Worm (Caenorhabditis elegans) whole organism, young adult: ENCODE measurements around the gene ippk-1.
A peak's percentile ranks its signal among the peaks of the same experiment; 100 is the strongest.

Experiments
- B0035.1 ChIP-seq: sonication (generic microtip); optimal IDR thresholded peaks from 2 replicates; lab custom pipeline; 2016; ENCODE audit warnings: missing genetic modification characterization, mild to moderate bottlenecking, missing compliant biosample characterization, missing genotype, missing genetic modification reagents
- C17E4.6 ChIP-seq: fragments of 200-800 bp; sonication (Bioruptor generic); IDR thresholded peaks from 2 replicates; pipeline ENCODE4 v1.3.6; 2022; ENCODE audit warnings: missing genetic modification reagents, missing genetic modification characterization, missing compliant biosample characterization
- F39B2.1 ChIP-seq: fragments of 200-800 bp; sonication (Bioruptor generic); IDR thresholded peaks from 2 replicates; pipeline ENCODE4 v1.3.6; 2022; ENCODE audit warnings: missing genetic modification reagents, missing genetic modification characterization, missing compliant biosample characterization
- F49E8.2 ChIP-seq: sonication (generic microtip); optimal IDR thresholded peaks from 3 replicates; lab custom pipeline; 2017; ENCODE audit warnings: missing genetic modification characterization, mild to moderate bottlenecking, missing compliant biosample characterization, antibody characterized with exemption, moderate library complexity; ENCODE audit not compliant: insufficient read depth
- F57C9.4 ChIP-seq: sonication (generic microtip); optimal IDR thresholded peaks from 2 replicates; lab custom pipeline; 2017; ENCODE audit warnings: mild to moderate bottlenecking, missing genetic modification characterization, missing compliant biosample characterization
- Y79H2A.3 ChIP-seq: fragments of 200-800 bp; sonication (Bioruptor generic); conservative IDR thresholded peaks from 2 replicates; pipeline ENCODE4 v1.3.6; 2022; ENCODE audit warnings: missing genetic modification reagents, missing genetic modification characterization, missing compliant biosample characterization
- Y95B8A.8 ChIP-seq: fragments of 200-800 bp; sonication (Bioruptor generic); IDR thresholded peaks from 2 replicates; pipeline ENCODE4 v1.3.6; 2022; ENCODE audit warnings: missing genetic modification reagents, missing genetic modification characterization, missing compliant biosample characterization
- akir-1 ChIP-seq: fragments of 200-800 bp; sonication (Bioruptor generic); optimal IDR thresholded peaks from 2 replicates; lab custom pipeline; 2018; ENCODE audit warnings: mild to moderate bottlenecking, missing genetic modification characterization, moderate library complexity, missing compliant biosample characterization
- aptf-2 ChIP-seq: fragments of 200-800 bp; sonication (Bioruptor generic); conservative IDR thresholded peaks from 2 replicates; pipeline ENCODE4 v1.3.6; 2022; ENCODE audit warnings: missing genetic modification reagents, missing genetic modification characterization, missing compliant biosample characterization
- athp-1 ChIP-seq: sonication (generic microtip); optimal IDR thresholded peaks from 2 replicates; lab custom pipeline; 2017; ENCODE audit warnings: mild to moderate bottlenecking, missing genetic modification characterization, missing compliant biosample characterization
- attf-6 ChIP-seq: fragments of 200-800 bp; sonication (Bioruptor generic); IDR thresholded peaks from 2 replicates; pipeline ENCODE4 v1.3.6; 2022; ENCODE audit warnings: missing genetic modification reagents, missing genetic modification characterization, missing compliant biosample characterization
- bed-1 ChIP-seq: fragments of 200-800 bp; sonication (Bioruptor generic); IDR thresholded peaks from 2 replicates; pipeline ENCODE4 v1.3.6; 2022; ENCODE audit warnings: missing genetic modification reagents, missing genetic modification characterization, missing compliant biosample characterization
- cebp-1 ChIP-seq, 2 experiments: fragments of 200-800 bp in 1 of 2; sonication (Bioruptor generic) in 1 of 2; sonication (generic microtip) in 1 of 2; IDR thresholded peaks in 1 of 2; optimal IDR thresholded peaks in 1 of 2; 2 replicates each; pipeline versions ENCODE4 v1.3.6 to Lab custom; 2017 to 2022; ENCODE audit warnings: missing compliant biosample characterization in 2 of 2, missing genetic modification characterization in 2 of 2, mild to moderate bottlenecking in 1 of 2, missing genetic modification reagents in 1 of 2, moderate library complexity in 1 of 2
- cebp-2 ChIP-seq: fragments of 200-800 bp; sonication (Bioruptor generic); IDR thresholded peaks from 2 replicates; pipeline ENCODE4 v1.3.6; 2022; ENCODE audit warnings: missing genetic modification characterization, missing compliant biosample characterization
- ceh-91 ChIP-seq: fragments of 200-800 bp; sonication (Bioruptor generic); IDR thresholded peaks from 2 replicates; pipeline ENCODE4 v1.3.6; 2022; ENCODE audit warnings: missing genetic modification reagents, missing genetic modification characterization, missing compliant biosample characterization
- egl-44 ChIP-seq: fragments of 200-800 bp; sonication (Bioruptor generic); IDR thresholded peaks from 2 replicates; pipeline ENCODE4 v1.3.6; 2022; ENCODE audit warnings: missing genetic modification reagents, missing genetic modification characterization, missing compliant biosample characterization
- him-1 ChIP-seq: sonication (generic microtip); optimal IDR thresholded peaks from 2 replicates; lab custom pipeline; 2016; ENCODE audit warnings: missing genotype, missing genetic modification reagents, missing genetic modification characterization, missing compliant biosample characterization
- hlh-12 ChIP-seq: sonication (generic microtip); optimal IDR thresholded peaks from 2 replicates; lab custom pipeline; 2016; ENCODE audit warnings: missing genetic modification characterization, missing compliant biosample characterization
- lag-1 ChIP-seq: fragments of 200-800 bp; sonication (Bioruptor generic); IDR thresholded peaks from 2 replicates; pipeline ENCODE4 v1.3.6; 2022; ENCODE audit warnings: missing genetic modification reagents, missing genetic modification characterization, missing compliant biosample characterization
- lin-40 ChIP-seq: sonication (generic microtip); optimal IDR thresholded peaks from 2 replicates; lab custom pipeline; 2016; ENCODE audit warnings: missing genetic modification characterization, mild to moderate bottlenecking, missing compliant biosample characterization, missing genotype, missing genetic modification reagents
- lir-1 ChIP-seq: fragments of 200-800 bp; sonication (Bioruptor generic); conservative IDR thresholded peaks from 2 replicates; pipeline ENCODE4 v1.3.6; 2022; ENCODE audit warnings: missing genetic modification reagents, missing genetic modification characterization, missing compliant biosample characterization
- madf-8 ChIP-seq: fragments of 200-800 bp; sonication (Bioruptor generic); conservative IDR thresholded peaks from 2 replicates; pipeline ENCODE4 v1.3.6; 2022; ENCODE audit warnings: missing genetic modification reagents, missing genetic modification characterization, missing compliant biosample characterization
- nhr-179 ChIP-seq: sonication (generic microtip); optimal IDR thresholded peaks from 2 replicates; lab custom pipeline; 2016; ENCODE audit warnings: mild to moderate bottlenecking, missing genetic modification characterization, missing compliant biosample characterization
- nhr-80 ChIP-seq: sonication (generic microtip); optimal IDR thresholded peaks from 2 replicates; lab custom pipeline; 2016; ENCODE audit warnings: missing genetic modification characterization, missing compliant biosample characterization
- nhr-90 ChIP-seq: sonication (generic microtip); optimal IDR thresholded peaks from 2 replicates; lab custom pipeline; 2016; ENCODE audit warnings: missing genotype, mild to moderate bottlenecking, missing genetic modification characterization, missing compliant biosample characterization
- rcor-1 ChIP-seq: fragments of 200-800 bp; sonication (Bioruptor generic); IDR thresholded peaks from 2 replicates; pipeline ENCODE4 v1.3.6; 2022; ENCODE audit warnings: missing genetic modification reagents, missing genetic modification characterization, missing compliant biosample characterization
- repo-1 ChIP-seq: sonication (generic microtip); optimal IDR thresholded peaks from 2 replicates; lab custom pipeline; 2017; ENCODE audit warnings: mild to moderate bottlenecking, missing genetic modification characterization, missing compliant biosample characterization
- sea-2 ChIP-seq: fragments of 200-800 bp; sonication (Bioruptor generic); IDR thresholded peaks from 2 replicates; pipeline ENCODE4 v1.3.6; 2022; ENCODE audit warnings: missing genetic modification characterization, missing compliant biosample characterization
- snpc-1.1 ChIP-seq: sonication (generic microtip); optimal IDR thresholded peaks from 2 replicates; lab custom pipeline; 2017; ENCODE audit warnings: missing genetic modification characterization, mild to moderate bottlenecking, missing compliant biosample characterization, antibody characterized with exemption, moderate library complexity, missing genotype, missing genetic modification reagents; ENCODE audit not compliant: insufficient read depth
- snpc-3.4 ChIP-seq: sonication (generic microtip); optimal IDR thresholded peaks from 2 replicates; lab custom pipeline; 2017; ENCODE audit warnings: missing genetic modification characterization, mild to moderate bottlenecking, missing compliant biosample characterization, antibody characterized with exemption, moderate library complexity, missing genotype, missing genetic modification reagents
- snpc-4 ChIP-seq, 5 experiments: fragments of 150-350 bp in 1 of 5; sonication (generic microtip) in 4 of 5; optimal IDR thresholded peaks; 2 replicates each; lab custom pipeline; 2014 to 2018; ENCODE audit warnings: missing genetic modification characterization in 5 of 5, missing biosample characterization in 3 of 5, antibody characterized with exemption in 2 of 5, mild to moderate bottlenecking in 2 of 5, missing compliant biosample characterization in 2 of 5, missing genotype in 2 of 5, moderate library complexity in 2 of 5, missing genetic modification reagents in 1 of 5
- sptf-2 ChIP-seq: fragments of 200-800 bp; sonication (Bioruptor generic); optimal IDR thresholded peaks from 2 replicates; lab custom pipeline; 2018; ENCODE audit warnings: mild to moderate bottlenecking, missing genetic modification characterization, missing compliant biosample characterization
- xnd-1 ChIP-seq: sonication (generic microtip); optimal IDR thresholded peaks from 2 replicates; lab custom pipeline; 2016; ENCODE audit warnings: missing genotype, missing genetic modification reagents, missing genetic modification characterization, missing compliant biosample characterization
- zfh-2 ChIP-seq: fragments of 200-800 bp; sonication (Bioruptor generic); conservative IDR thresholded peaks from 2 replicates; pipeline ENCODE4 v1.3.6; 2022; ENCODE audit warnings: missing genetic modification reagents, missing genetic modification characterization, missing compliant biosample characterization
- zim-3 ChIP-seq: sonication (generic microtip); optimal IDR thresholded peaks from 2 replicates; lab custom pipeline; 2017; ENCODE audit warnings: mild to moderate bottlenecking, missing genetic modification characterization, moderate library complexity, missing compliant biosample characterization
- ztf-18 ChIP-seq: sonication (generic microtip); optimal IDR thresholded peaks from 2 replicates; lab custom pipeline; 2016; ENCODE audit warnings: missing genotype, mild to moderate bottlenecking, missing genetic modification characterization, missing compliant biosample characterization
- ztf-22 ChIP-seq: fragments of 200-800 bp; sonication (Bioruptor generic); optimal IDR thresholded peaks from 2 replicates; lab custom pipeline; 2018; ENCODE audit warnings: mild to moderate bottlenecking, missing genetic modification characterization, moderate library complexity, missing compliant biosample characterization
- ztf-25 ChIP-seq: fragments of 200-800 bp; sonication (Bioruptor generic); IDR thresholded peaks from 2 replicates; pipeline ENCODE4 v1.3.6; 2022; ENCODE audit warnings: missing genetic modification reagents, missing genetic modification characterization, missing compliant biosample characterization
- ztf-3 ChIP-seq: fragments of 200-800 bp; sonication (Bioruptor generic); optimal IDR thresholded peaks from 2 replicates; lab custom pipeline; 2018; ENCODE audit warnings: mild to moderate bottlenecking, missing genetic modification characterization, missing compliant biosample characterization

Gene ippk-1

ce11 chrII:12071243-12071642 lies 28.5 kb downstream of the ippk-1 start:
- TF ChIP-seq lir-1: no peak
- TF ChIP-seq ceh-91: no peak
- peak; percentile 77; the same call in 1 of the 2 replicates for TF ChIP-seq ztf-25 (GFP tag; lab: Robert Waterston, UW)
- TF ChIP-seq, all 124 proteins: peak for 1

- TF ChIP-seq snpc-4 (GFP tag; optimal IDR thresholded peaks at IDR 0.05; lab: Kevin White, UChicago) (peak; percentile 26), snpc-4 (tag; optimal IDR thresholded peaks at IDR 0.05; lab: Kevin White, UChicago) (peak in 2 of 4 experiments; percentile 87), lag-1 (GFP tag; lab: Robert Waterston, UW) (no peak), ztf-3 (GFP tag; lab: Kevin White, UChicago) (no peak), snpc-1.1 (peak; percentile 7)
Observed at ce11 chrII:12076355-12076754, 33.6 kb downstream of the ippk-1 start.

ce11 chrII:12077281-12077680 lies 34.6 kb downstream of the ippk-1 start:
- TF ChIP-seq xnd-1 (tag; lab: Kevin White, UChicago) (no peak), sptf-2 (GFP tag; lab: Kevin White, UChicago) (no peak), snpc-3.4 (no peak), F57C9.4 (tag; lab: Kevin White, UChicago) (no peak), F39B2.1 (no peak), sea-2 (GFP tag; lab: Robert Waterston, UW) (no peak), egl-44 (GFP tag; lab: Robert Waterston, UW) (no peak), Y79H2A.3 (no peak), zim-3 (tag; lab: Kevin White, UChicago) (no peak), ztf-22 (GFP tag; lab: Kevin White, UChicago) (no peak), B0035.1 (tag; lab: Kevin White, UChicago) (no peak), ceh-91 (no peak), zfh-2 (GFP tag; lab: Robert Waterston, UW) (no peak), aptf-2 (GFP tag; lab: Robert Waterston, UW) (no peak), ztf-18 (tag; lab: Kevin White, UChicago) (no peak), bed-1 (GFP tag; lab: Robert Waterston, UW) (no peak), cebp-1 (GFP tag; IDR thresholded peaks at IDR 0.05; lab: Robert Waterston, UW) (no peak), cebp-1 (tag; optimal IDR thresholded peaks at IDR 0.05; lab: Kevin White, UChicago) (no peak)
- TF ChIP-seq, all 124 proteins: peak for 0

ce11 chrII:12080015-12080414 lies 37.3 kb downstream of the ippk-1 start:
- TF ChIP-seq nhr-90 (tag; lab: Kevin White, UChicago) (no peak), nhr-80 (tag; lab: Kevin White, UChicago) (peak; percentile 47), him-1 (no peak), madf-8 (no peak), rcor-1 (GFP tag; lab: Robert Waterston, UW) (no peak), akir-1 (GFP tag; lab: Kevin White, UChicago) (no peak), C17E4.6 (GFP tag; lab: Robert Waterston, UW) (no peak), attf-6 (GFP tag; lab: Robert Waterston, UW) (no peak)
- TF ChIP-seq, all 124 proteins: peak for 1

ce11 chrII:12081454-12081853 lies 38.7 kb downstream of the ippk-1 start:
- TF ChIP-seq repo-1 (tag; lab: Kevin White, UChicago): no peak
- no peak for TF ChIP-seq hlh-12 (tag; lab: Kevin White, UChicago)
- TF ChIP-seq F49E8.2 (tag; lab: Kevin White, UChicago): no peak
- no peak for TF ChIP-seq F39B2.1
- no peak for TF ChIP-seq athp-1 (tag; lab: Kevin White, UChicago)
- TF ChIP-seq ztf-18 (tag; lab: Kevin White, UChicago): no peak
- TF ChIP-seq him-1: no peak
- TF ChIP-seq lin-40 (tag; lab: Kevin White, UChicago): no peak
- no peak for TF ChIP-seq cebp-1 (GFP tag; IDR thresholded peaks at IDR 0.05; lab: Robert Waterston, UW)
- no peak for TF ChIP-seq cebp-1 (tag; optimal IDR thresholded peaks at IDR 0.05; lab: Kevin White, UChicago)
- TF ChIP-seq cebp-2 (GFP tag; lab: Robert Waterston, UW): no peak
- no peak for TF ChIP-seq nhr-179 (tag; lab: Kevin White, UChicago)
- TF ChIP-seq Y95B8A.8 (GFP tag; lab: Robert Waterston, UW): no peak
- TF ChIP-seq nhr-90 (tag; lab: Kevin White, UChicago): no peak
